Worm (Caenorhabditis elegans) whole organism, L1 larva: ENCODE measurements around the gene F14F9.5.

ENCODE experiments used
- C16A3.4 ChIP-seq: fragments of 150-350 bp; optimal IDR thresholded peaks from 2 replicates; lab custom pipeline; 2014; ENCODE audit warnings: missing biosample characterization, missing genetic modification characterization
- Y116A8C.19 ChIP-seq: sonication (generic microtip); optimal IDR thresholded peaks from 2 replicates; lab custom pipeline; 2016; ENCODE audit warnings: missing compliant biosample characterization, missing genetic modification characterization, borderline replicate concordance
- aly-2 ChIP-seq: fragments of 150-350 bp; optimal IDR thresholded peaks from 2 replicates; lab custom pipeline; 2014; ENCODE audit warnings: missing biosample characterization, missing genetic modification characterization
- blmp-1 ChIP-seq: fragments of 150-350 bp; optimal IDR thresholded peaks from 2 replicates; lab custom pipeline; 2014; ENCODE audit warnings: missing biosample characterization, missing genetic modification characterization
- ceh-8 ChIP-seq: fragments of 200-800 bp; sonication (Bioruptor generic); optimal IDR thresholded peaks from 2 replicates; lab custom pipeline; 2018; ENCODE audit warnings: mild to moderate bottlenecking, missing genetic modification characterization, moderate library complexity, missing compliant biosample characterization
- ceh-82 ChIP-seq, 3 experiments: fragments of 150-350 bp in 1 of 3; sonication (generic microtip) in 2 of 3; optimal IDR thresholded peaks; 2 replicates each; lab custom pipeline; 2014 to 2017; ENCODE audit warnings: missing biosample characterization in 3 of 3, missing genetic modification characterization in 3 of 3
- ceh-88 ChIP-seq: fragments of 200-800 bp; sonication (Bioruptor generic); IDR thresholded peaks from 2 replicates; pipeline ENCODE4 v1.3.6; 2022; ENCODE audit warnings: missing genetic modification characterization, missing compliant biosample characterization
- ces-1 ChIP-seq: fragments of 150-350 bp; optimal IDR thresholded peaks from 2 replicates; lab custom pipeline; 2014; ENCODE audit warnings: missing biosample characterization, missing genetic modification reagents, missing genetic modification characterization
- efl-1 ChIP-seq, 4 experiments: fragments of 150-350 bp; optimal IDR thresholded peaks in 3 of 4; peaks in 1 of 4; 1 replicate in 1 of 4; 2 replicates in 3 of 4; lab custom pipeline; 2014; ENCODE audit warnings: missing biosample characterization in 2 of 4, missing genetic modification characterization in 2 of 4, missing genetic modification reagents in 2 of 4
- elt-2 ChIP-seq: sonication (generic microtip); optimal IDR thresholded peaks from 2 replicates; lab custom pipeline; 2016; ENCODE audit warnings: missing genetic modification characterization, mild to moderate bottlenecking, inconsistent platforms, missing compliant biosample characterization, missing genetic modification reagents
- elt-3 ChIP-seq, 6 experiments: fragments of 150-350 bp in 1 of 6; sonication (generic microtip); optimal IDR thresholded peaks; 2 replicates each; lab custom pipeline; 2017 to 2018; ENCODE audit warnings: missing biosample characterization in 6 of 6, missing genetic modification characterization in 6 of 6, inconsistent platforms in 1 of 6
- fkh-10 ChIP-seq: sonication (generic microtip); optimal IDR thresholded peaks from 2 replicates; lab custom pipeline; 2017; ENCODE audit warnings: missing biosample characterization, missing genetic modification reagents, missing genetic modification characterization
- fkh-4 ChIP-seq: sonication (generic microtip); optimal IDR thresholded peaks from 2 replicates; lab custom pipeline; 2016; ENCODE audit warnings: missing compliant biosample characterization, missing genetic modification characterization, borderline replicate concordance
- fos-1 ChIP-seq: fragments of 150-350 bp; optimal IDR thresholded peaks from 2 replicates; lab custom pipeline; 2014; ENCODE audit warnings: missing biosample characterization, missing genetic modification characterization
- hlh-17 ChIP-seq: fragments of 200-800 bp; sonication (Bioruptor generic); optimal IDR thresholded peaks from 2 replicates; lab custom pipeline; 2018; ENCODE audit warnings: missing genetic modification characterization, mild to moderate bottlenecking, missing compliant biosample characterization, moderate library complexity, borderline replicate concordance
- hlh-4 ChIP-seq: sonication (generic microtip); optimal IDR thresholded peaks from 2 replicates; lab custom pipeline; 2016; ENCODE audit warnings: mild to moderate bottlenecking, missing genetic modification characterization, missing compliant biosample characterization
- lin-14 ChIP-seq: fragments of 200-800 bp; sonication (Bioruptor generic); optimal IDR thresholded peaks from 2 replicates; lab custom pipeline; 2018; ENCODE audit warnings: mild to moderate bottlenecking, missing genetic modification characterization, moderate library complexity, missing compliant biosample characterization
- lin-35 ChIP-seq, 2 experiments: fragments of 150-350 bp; optimal IDR thresholded peaks; 2 replicates each; lab custom pipeline; 2014; ENCODE audit warnings: missing biosample characterization in 2 of 2, missing genetic modification characterization in 2 of 2, missing genetic modification reagents in 2 of 2
- nhr-11 ChIP-seq: fragments of 150-350 bp; optimal IDR thresholded peaks from 2 replicates; lab custom pipeline; 2014; ENCODE audit warnings: missing biosample characterization, missing genetic modification characterization
- nhr-19 ChIP-seq: fragments of 200-800 bp; sonication (Bioruptor generic); conservative IDR thresholded peaks from 2 replicates; pipeline ENCODE4 v1.3.6; 2022; ENCODE audit warnings: missing genetic modification characterization, missing compliant biosample characterization
- nhr-20 ChIP-seq: sonication (generic microtip); optimal IDR thresholded peaks from 2 replicates; lab custom pipeline; 2016; ENCODE audit warnings: mild to moderate bottlenecking, missing genetic modification characterization, missing compliant biosample characterization
- nhr-28 ChIP-seq: fragments of 150-350 bp; optimal IDR thresholded peaks from 2 replicates; lab custom pipeline; 2014; ENCODE audit warnings: missing biosample characterization, missing genetic modification characterization
- nhr-71 ChIP-seq: sonication (generic microtip); optimal IDR thresholded peaks from 2 replicates; lab custom pipeline; 2016; ENCODE audit warnings: mild to moderate bottlenecking, missing genetic modification characterization, moderate library complexity, missing compliant biosample characterization
- nhr-77 ChIP-seq: fragments of 150-350 bp; optimal IDR thresholded peaks from 2 replicates; lab custom pipeline; 2014; ENCODE audit warnings: missing biosample characterization, missing genetic modification characterization
- nhr-84 ChIP-seq: sonication (generic microtip); optimal IDR thresholded peaks from 2 replicates; lab custom pipeline; 2017; ENCODE audit warnings: missing biosample characterization, missing genetic modification characterization
- pag-3 ChIP-seq: sonication (generic microtip); optimal IDR thresholded peaks from 2 replicates; lab custom pipeline; 2017; ENCODE audit warnings: missing genetic modification characterization, mild to moderate bottlenecking, missing compliant biosample characterization, antibody characterized with exemption, borderline replicate concordance; ENCODE audit not compliant: insufficient read depth
- pqm-1 ChIP-seq: sonication (generic microtip); optimal IDR thresholded peaks from 3 replicates; lab custom pipeline; 2017; ENCODE audit warnings: missing biosample characterization, missing genetic modification characterization
- sox-4 ChIP-seq: sonication (generic microtip); optimal IDR thresholded peaks from 2 replicates; lab custom pipeline; 2016; ENCODE audit warnings: missing genetic modification characterization, missing compliant biosample characterization
- sptf-1 ChIP-seq: fragments of 150-350 bp; optimal IDR thresholded peaks from 2 replicates; lab custom pipeline; 2014; ENCODE audit warnings: missing biosample characterization, missing genetic modification characterization
- sup-37 ChIP-seq: fragments of 200-800 bp; sonication (Bioruptor generic); optimal IDR thresholded peaks from 2 replicates; lab custom pipeline; 2018; ENCODE audit warnings: mild to moderate bottlenecking, missing genetic modification characterization, missing compliant biosample characterization
- swsn-7 ChIP-seq: sonication (generic microtip); optimal IDR thresholded peaks from 2 replicates; lab custom pipeline; 2016; ENCODE audit warnings: missing genetic modification characterization, missing compliant biosample characterization
- tbx-2 ChIP-seq: sonication (generic microtip); optimal IDR thresholded peaks from 2 replicates; lab custom pipeline; 2016; ENCODE audit warnings: missing genetic modification characterization, missing compliant biosample characterization
- unc-30 ChIP-seq: sonication (generic microtip); optimal IDR thresholded peaks from 2 replicates; lab custom pipeline; 2017; ENCODE audit warnings: missing biosample characterization, missing genetic modification characterization
- vab-15 ChIP-seq: sonication (generic microtip); optimal IDR thresholded peaks from 2 replicates; lab custom pipeline; 2017; ENCODE audit warnings: missing genotype, mild to moderate bottlenecking, missing genetic modification characterization, missing compliant biosample characterization
- xbp-1 ChIP-seq: sonication (generic microtip); optimal IDR thresholded peaks from 2 replicates; lab custom pipeline; 2016; ENCODE audit warnings: missing genetic modification characterization, missing compliant biosample characterization
- zag-1 ChIP-seq: fragments of 150-350 bp; optimal IDR thresholded peaks from 2 replicates; lab custom pipeline; 2014; ENCODE audit warnings: missing biosample characterization, missing genetic modification characterization
- zip-4 ChIP-seq: fragments of 200-800 bp; sonication (Bioruptor generic); optimal IDR thresholded peaks from 2 replicates; lab custom pipeline; 2018; ENCODE audit warnings: mild to moderate bottlenecking, missing genetic modification characterization, moderate library complexity, missing compliant biosample characterization
- ztf-4 ChIP-seq: fragments of 150-350 bp; optimal IDR thresholded peaks from 2 replicates; lab custom pipeline; 2014; ENCODE audit warnings: missing biosample characterization, missing genetic modification characterization

F14F9.5 gene

ce11 chrV:5097035-5097434 lies 29.9 kb upstream of the F14F9.5 start, which contains the start of gene C04F5.2:
Gene C04F5.2 (minus strand): TSS chrV:5097135.
- TF ChIP-seq ceh-82 (tag; optimal IDR thresholded peaks at IDR 0.05; lab: Kevin White, UChicago) = no peak
- TF ChIP-seq nhr-84 (tag; lab: Kevin White, UChicago) = no peak
- no peak for TF ChIP-seq pag-3 (tag; lab: Kevin White, UChicago)
- no peak for TF ChIP-seq elt-3 (tag; optimal IDR thresholded peaks at IDR 0.05; lab: Kevin White, UChicago)
- no peak for TF ChIP-seq hlh-4 (tag; lab: Kevin White, UChicago)
- no peak for TF ChIP-seq ceh-88 (GFP tag; lab: Robert Waterston, UW)
- TF ChIP-seq nhr-20 = no peak
- no peak for TF ChIP-seq zag-1 (tag; lab: Kevin White, UChicago)
- no peak for TF ChIP-seq lin-14
- TF ChIP-seq ztf-4 (tag; lab: Kevin White, UChicago) = no peak
- no peak for TF ChIP-seq unc-30
- TF ChIP-seq aly-2 (tag; lab: Kevin White, UChicago) = no peak
- TF ChIP-seq elt-2 = no peak
- TF ChIP-seq zip-4 (GFP tag; lab: Kevin White, UChicago) = no peak
- TF ChIP-seq fkh-10 (GFP tag; lab: Kevin White, UChicago) = no peak
- TF ChIP-seq pqm-1 (tag; lab: Kevin White, UChicago) = no peak
- TF ChIP-seq C16A3.4 (tag; lab: Kevin White, UChicago) = no peak
- TF ChIP-seq fos-1 = no peak
- TF ChIP-seq tbx-2 (tag; lab: Kevin White, UChicago) = no peak

DNA sequence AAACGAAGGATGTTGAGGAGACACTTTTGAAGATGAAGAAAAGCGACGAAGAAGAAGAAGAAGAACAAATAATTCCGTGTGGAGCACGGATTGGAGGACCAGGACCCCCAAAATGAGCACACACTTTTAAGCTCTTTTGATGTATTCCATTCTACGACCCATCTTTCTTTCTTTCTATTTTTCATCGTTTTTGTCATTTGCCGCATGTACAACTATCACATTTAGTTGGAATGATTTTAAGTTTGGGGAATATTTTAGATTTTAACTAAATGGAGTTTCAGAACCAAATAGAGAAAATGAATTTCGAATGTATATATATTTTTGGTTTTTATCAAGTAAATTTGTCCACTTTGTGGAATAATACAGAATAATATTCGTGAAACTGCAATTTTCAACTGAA lies 28.0 kb upstream of the F14F9.5 start, which contains the start of gene unc-46:
Gene unc-46, minus strand, starts transcription at position 101 of the 400 bp plus-strand sequence.
- TF ChIP-seq efl-1 (optimal IDR thresholded peaks at IDR 0.05; lab: Kevin White, UChicago) = no peak
- TF ChIP-seq efl-1 (GFP tag; optimal IDR thresholded peaks at IDR 0.05 in 1 of 2; lab: Kevin White, UChicago) = peak in 1 of 2 experiments; percentile 72
- TF ChIP-seq fkh-4 (tag; lab: Kevin White, UChicago) = no peak

DNA sequence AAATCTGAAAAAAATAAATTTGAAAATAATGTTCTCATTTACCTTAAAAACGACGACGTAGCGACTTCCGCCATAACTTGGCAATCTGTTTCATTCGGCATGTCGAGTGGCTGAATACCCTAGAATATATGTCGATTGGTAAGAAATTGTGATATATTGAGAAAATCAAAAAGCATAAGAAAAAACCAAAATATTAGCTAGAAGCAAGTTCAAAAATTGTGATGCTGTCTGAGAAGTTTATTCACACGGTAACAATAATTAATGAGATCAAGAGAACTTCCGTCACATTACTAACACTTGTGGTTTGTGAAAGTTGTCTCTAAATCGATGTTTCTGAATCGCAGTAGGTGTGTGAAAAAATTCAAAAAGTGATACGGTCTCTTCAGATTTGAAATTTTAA lies 24.9 kb upstream of the F14F9.5 start, which contains the start of gene srab-1:
Gene srab-1, minus strand, starts transcription at position 101 of the 400 bp plus-strand sequence.
- TF ChIP-seq xbp-1 (tag; lab: Kevin White, UChicago) (no peak), nhr-11 (tag; lab: Kevin White, UChicago) (no peak), elt-2 (no peak), nhr-77 (tag; lab: Kevin White, UChicago) (no peak), sox-4 (tag; lab: Kevin White, UChicago) (no peak), Y116A8C.19 (tag; lab: Kevin White, UChicago) (no peak), fkh-4 (tag; lab: Kevin White, UChicago) (no peak), vab-15 (tag; lab: Kevin White, UChicago) (no peak)

DNA sequence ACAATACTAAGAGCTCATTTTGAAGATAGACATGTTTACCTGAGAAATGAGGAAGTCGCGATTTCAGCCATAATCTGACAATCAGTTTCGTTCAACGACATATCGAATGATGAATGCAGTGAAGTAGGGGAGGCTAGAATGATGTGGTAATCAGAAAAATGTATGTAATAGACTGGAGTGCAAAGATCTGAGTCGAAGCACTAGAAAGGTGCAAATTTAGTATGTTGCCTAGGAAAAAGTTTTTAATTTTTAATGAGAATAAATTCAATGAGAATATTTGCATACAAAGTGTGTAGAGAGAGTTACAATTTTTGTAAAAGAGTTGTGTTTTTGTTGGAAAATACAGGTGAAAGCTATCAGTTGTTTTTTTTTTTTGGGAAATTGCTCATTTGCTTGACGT lies 22.0 kb upstream of the F14F9.5 start, which contains the start of gene srab-2:
Gene srab-2, minus strand, starts transcription at position 101 of the 400 bp plus-strand sequence.
- no peak for TF ChIP-seq fos-1
- no peak for TF ChIP-seq hlh-4 (tag; lab: Kevin White, UChicago)
- no peak for TF ChIP-seq hlh-17
- no peak for TF ChIP-seq lin-35 (GFP tag; optimal IDR thresholded peaks at IDR 0.05; lab: Kevin White, UChicago)
- TF ChIP-seq ceh-8 = no peak
- no peak for TF ChIP-seq sptf-1 (tag; lab: Kevin White, UChicago)
- TF ChIP-seq swsn-7 = no peak
- no peak for TF ChIP-seq nhr-19 (GFP tag; lab: Robert Waterston, UW)
- TF ChIP-seq ces-1 (GFP tag; lab: Kevin White, UChicago) = no peak
- TF ChIP-seq nhr-28 (tag; lab: Kevin White, UChicago) = no peak
- TF ChIP-seq sup-37 (GFP tag; lab: Kevin White, UChicago) = no peak
- no peak for TF ChIP-seq nhr-71
- TF ChIP-seq blmp-1 (tag; lab: Kevin White, UChicago) = no peak
